Worm (Caenorhabditis elegans) whole organism, early embryonic: ENCODE results near the gene F53E4.1.

Experiments
- aly-1 ChIP-seq: sonication (generic microtip); optimal IDR thresholded peaks from 2 replicates; lab custom pipeline; 2016; ENCODE audit warnings: missing genetic modification characterization, missing compliant biosample characterization
- ama-1 ChIP-seq: fragments of 150-350 bp; optimal IDR thresholded peaks from 2 replicates; lab custom pipeline; 2014
- ceh-36 ChIP-seq: sonication (generic microtip); optimal IDR thresholded peaks from 2 replicates; lab custom pipeline; 2016; ENCODE audit warnings: missing genetic modification characterization, inconsistent platforms, missing compliant biosample characterization
- ets-7 ChIP-seq: sonication (generic microtip); optimal IDR thresholded peaks from 2 replicates; lab custom pipeline; 2016; ENCODE audit warnings: missing genotype, missing genetic modification characterization, missing compliant biosample characterization
- flt-1 ChIP-seq: fragments of 200-800 bp; sonication (Bioruptor generic); IDR thresholded peaks from 2 replicates; pipeline ENCODE4 v1.3.6; 2022; ENCODE audit warnings: missing genetic modification characterization, missing compliant biosample characterization
- hmbx-1 ChIP-seq: sonication (generic microtip); optimal IDR thresholded peaks from 2 replicates; lab custom pipeline; 2016; ENCODE audit warnings: mild to moderate bottlenecking, missing genetic modification characterization, missing compliant biosample characterization
- hmg-4 ChIP-seq: fragments of 200-800 bp; sonication (Bioruptor generic); optimal IDR thresholded peaks from 2 replicates; lab custom pipeline; 2018; ENCODE audit warnings: mild to moderate bottlenecking, missing genetic modification characterization, missing compliant biosample characterization
- pes-1 ChIP-seq: fragments of 200-800 bp; sonication (Bioruptor generic); IDR thresholded peaks from 2 replicates; pipeline ENCODE4 v1.3.6; 2022; ENCODE audit warnings: missing genetic modification reagents, missing genetic modification characterization, missing compliant biosample characterization
- scrt-1 ChIP-seq: fragments of 200-800 bp; sonication (Bioruptor generic); IDR thresholded peaks from 2 replicates; pipeline ENCODE4 v1.3.6; 2022; ENCODE audit warnings: missing genetic modification characterization, missing compliant biosample characterization
- sea-1 ChIP-seq: fragments of 200-800 bp; sonication (Bioruptor generic); conservative IDR thresholded peaks from 2 replicates; pipeline ENCODE4 v1.3.6; 2022; ENCODE audit warnings: missing genetic modification characterization, missing compliant biosample characterization
- tbx-11 ChIP-seq: fragments of 200-800 bp; sonication (Bioruptor generic); IDR thresholded peaks from 2 replicates; pipeline ENCODE4 v1.3.6; 2022; ENCODE audit warnings: missing genetic modification characterization, missing compliant biosample characterization

- TF ChIP-seq ama-1 (no peak), ets-7 (tag; lab: Kevin White, UChicago) (no peak), sea-1 (no peak), hmbx-1 (tag; lab: Kevin White, UChicago) (no peak), flt-1 (GFP tag; lab: Robert Waterston, UW) (no peak), ceh-36 (tag; lab: Kevin White, UChicago) (no peak), pes-1 (no peak), hmg-4 (GFP tag; lab: Kevin White, UChicago) (no peak), aly-1 (tag; lab: Kevin White, UChicago) (no peak), scrt-1 (no peak), tbx-11 (GFP tag; lab: Robert Waterston, UW) (no peak)
Observed at ce11 chrV:15661580-15661979, 6.5 kb downstream of the F53E4.1 start.
